Fruit fly (Drosophila melanogaster) whole organism, prepupa: ENCODE data around the gene LSm-4.

Experiments
- CG10631 ChIP-seq: fragments of 200-800 bp; sonication (Bioruptor generic); optimal IDR thresholded peaks from 2 replicates; lab custom pipeline; 2016; ENCODE audit warnings: missing biosample characterization, missing genetic modification characterization
- CG10669 ChIP-seq: fragments of 200-800 bp; sonication (Bioruptor generic); optimal IDR thresholded peaks from 3 replicates; lab custom pipeline; 2018; ENCODE audit warnings: missing biosample characterization, mild to moderate bottlenecking, missing genetic modification characterization, moderate library complexity
- CG11294 ChIP-seq: fragments of 200-800 bp; sonication (Bioruptor generic); IDR thresholded peaks from 2 replicates; pipeline ENCODE4 v1.3.6; 2022; ENCODE audit warnings: missing biosample characterization, missing genetic modification characterization
- CG11762 ChIP-seq: fragments of 200-800 bp; sonication (Bioruptor generic); optimal IDR thresholded peaks from 3 replicates; lab custom pipeline; 2016; ENCODE audit warnings: missing biosample characterization, missing genetic modification characterization; ENCODE audit not compliant: insufficient read depth
- CG11902 ChIP-seq: fragments of 200-800 bp; sonication (Bioruptor generic); optimal IDR thresholded peaks from 3 replicates; lab custom pipeline; 2016; ENCODE audit warnings: missing biosample characterization, missing genetic modification characterization
- CG15336 ChIP-seq: fragments of 200-800 bp; sonication (Bioruptor generic); IDR thresholded peaks from 2 replicates; pipeline ENCODE4 v1.3.6; 2022; ENCODE audit warnings: missing biosample characterization, missing genetic modification characterization
- CG16779 ChIP-seq: fragments of 200-800 bp; sonication (Bioruptor generic); optimal IDR thresholded peaks from 3 replicates; lab custom pipeline; 2017; ENCODE audit warnings: missing biosample characterization, mild to moderate bottlenecking, missing genetic modification characterization
- CG3032 ChIP-seq: fragments of 200-800 bp; optimal IDR thresholded peaks from 2 replicates; lab custom pipeline; 2019; ENCODE audit warnings: missing biosample characterization, mild to moderate bottlenecking, missing genetic modification characterization, moderate library complexity
- CG31627 ChIP-seq: fragments of 200-800 bp; sonication (Bioruptor generic); optimal IDR thresholded peaks from 3 replicates; lab custom pipeline; 2016; ENCODE audit warnings: missing biosample characterization, missing genetic modification characterization
- CG32006 ChIP-seq: fragments of 200-800 bp; sonication (Bioruptor generic); optimal IDR thresholded peaks from 3 replicates; lab custom pipeline; 2017; ENCODE audit warnings: missing biosample characterization, mild to moderate bottlenecking, missing genetic modification characterization
- CG34406 ChIP-seq: fragments of 200-800 bp; sonication (Bioruptor generic); optimal IDR thresholded peaks from 3 replicates; lab custom pipeline; 2016; ENCODE audit warnings: missing biosample characterization, missing genetic modification characterization
- CG3919 ChIP-seq: fragments of 200-800 bp; sonication (Bioruptor generic); optimal IDR thresholded peaks from 3 replicates; lab custom pipeline; 2016; ENCODE audit warnings: missing biosample characterization, missing genetic modification characterization
- CG4318 ChIP-seq: fragments of 200-800 bp; sonication (Bioruptor generic); optimal IDR thresholded peaks from 3 replicates; lab custom pipeline; 2017; ENCODE audit warnings: missing biosample characterization, mild to moderate bottlenecking, missing genetic modification characterization
- CG6163 ChIP-seq: fragments of 200-800 bp; sonication (Bioruptor generic); IDR thresholded peaks from 3 replicates; pipeline ENCODE4 v1.3.6; 2022; ENCODE audit warnings: missing biosample characterization, missing genetic modification characterization
- CG6276 ChIP-seq: fragments of 200-800 bp; sonication (Bioruptor generic); optimal IDR thresholded peaks from 2 replicates; lab custom pipeline; 2017; ENCODE audit warnings: missing biosample characterization, mild to moderate bottlenecking, missing genetic modification characterization
- CG6792 ChIP-seq: fragments of 200-800 bp; sonication (Bioruptor generic); optimal IDR thresholded peaks from 3 replicates; lab custom pipeline; 2016; ENCODE audit warnings: missing biosample characterization, missing genetic modification characterization
- CG6854 ChIP-seq: fragments of 200-800 bp; sonication (Bioruptor generic); optimal IDR thresholded peaks from 2 replicates; lab custom pipeline; 2017; ENCODE audit warnings: missing biosample characterization, mild to moderate bottlenecking, missing genetic modification characterization
- CG8119 ChIP-seq: fragments of 200-800 bp; sonication (Bioruptor generic); IDR thresholded peaks from 3 replicates; pipeline ENCODE4 v1.3.6; 2022; ENCODE audit warnings: missing biosample characterization, missing genetic modification characterization
- CG8319 ChIP-seq: fragments of 200-800 bp; sonication (Bioruptor generic); optimal IDR thresholded peaks from 3 replicates; lab custom pipeline; 2016; ENCODE audit warnings: missing biosample characterization, missing genetic modification characterization
- Eip78C ChIP-seq: fragments of 200-800 bp; sonication (Bioruptor generic); peaks from one replicate; lab custom pipeline; 2016; ENCODE audit warnings: missing biosample characterization, missing genetic modification characterization
- Eip93F ChIP-seq: fragments of 200-800 bp; sonication (Bioruptor generic); optimal IDR thresholded peaks from 2 replicates; lab custom pipeline; 2016; ENCODE audit warnings: missing biosample characterization, mild to moderate bottlenecking, missing genetic modification characterization
- Ets21C ChIP-seq: fragments of 200-800 bp; sonication (Bioruptor generic); optimal IDR thresholded peaks from 3 replicates; lab custom pipeline; 2016; ENCODE audit warnings: missing biosample characterization, missing genetic modification characterization
- Ets96B ChIP-seq: fragments of 200-800 bp; optimal IDR thresholded peaks from 2 replicates; lab custom pipeline; 2019; ENCODE audit warnings: missing biosample characterization, mild to moderate bottlenecking, missing genetic modification characterization, moderate library complexity
- Hr39 ChIP-seq: fragments of 200-800 bp; sonication (Bioruptor generic); optimal IDR thresholded peaks from 2 replicates; lab custom pipeline; 2016; ENCODE audit warnings: missing biosample characterization, missing genetic modification characterization
- Hr4 ChIP-seq: fragments of 200-800 bp; sonication (Bioruptor generic); optimal IDR thresholded peaks from 3 replicates; lab custom pipeline; 2016; ENCODE audit warnings: missing biosample characterization, missing genetic modification characterization
- Lpt ChIP-seq: fragments of 200-800 bp; sonication (Bioruptor generic); optimal IDR thresholded peaks from 3 replicates; lab custom pipeline; 2016; ENCODE audit warnings: missing biosample characterization, missing genetic modification characterization
- OdsH ChIP-seq: fragments of 200-800 bp; sonication (Bioruptor generic); optimal IDR thresholded peaks from 3 replicates; lab custom pipeline; 2016; ENCODE audit warnings: missing biosample characterization, missing genetic modification characterization
- Smox ChIP-seq: fragments of 200-800 bp; sonication (Bioruptor generic); optimal IDR thresholded peaks from 3 replicates; lab custom pipeline; 2016; ENCODE audit warnings: missing biosample characterization, missing genetic modification characterization
- Sox102F ChIP-seq: fragments of 200-800 bp; sonication (Bioruptor generic); optimal IDR thresholded peaks from 2 replicates; lab custom pipeline; 2016; ENCODE audit warnings: missing biosample characterization, mild to moderate bottlenecking, missing genetic modification characterization
- Sox15 ChIP-seq: fragments of 200-800 bp; sonication (Bioruptor generic); optimal IDR thresholded peaks from 3 replicates; lab custom pipeline; 2016; ENCODE audit warnings: missing biosample characterization, missing genetic modification characterization
- achi ChIP-seq: fragments of 200-800 bp; sonication (Bioruptor generic); optimal IDR thresholded peaks from 3 replicates; lab custom pipeline; 2016; ENCODE audit warnings: missing biosample characterization, missing genetic modification characterization
- dac ChIP-seq: fragments of 200-800 bp; sonication (Bioruptor generic); optimal IDR thresholded peaks from 2 replicates; lab custom pipeline; 2017; ENCODE audit warnings: missing biosample characterization, mild to moderate bottlenecking, missing genetic modification characterization
- dsx ChIP-seq: fragments of 200-800 bp; optimal IDR thresholded peaks from 3 replicates; lab custom pipeline; 2019; ENCODE audit warnings: missing biosample characterization, mild to moderate bottlenecking, missing genetic modification characterization, moderate library complexity; ENCODE audit not compliant: poor library complexity, severe bottlenecking
- lz ChIP-seq: fragments of 200-800 bp; sonication (Bioruptor generic); optimal IDR thresholded peaks from 3 replicates; lab custom pipeline; 2016; ENCODE audit warnings: missing biosample characterization, missing genetic modification characterization
- net ChIP-seq: fragments of 200-800 bp; sonication (Bioruptor generic); optimal IDR thresholded peaks from 3 replicates; lab custom pipeline; 2016; ENCODE audit warnings: missing biosample characterization, missing genetic modification characterization
- pdm3 ChIP-seq: fragments of 200-800 bp; sonication (Bioruptor generic); optimal IDR thresholded peaks from 3 replicates; lab custom pipeline; 2016; ENCODE audit warnings: missing biosample characterization, missing genetic modification characterization
- salr ChIP-seq, 2 experiments: fragments of 200-800 bp; sonication (Bioruptor generic); optimal IDR thresholded peaks; 3 replicates each; lab custom pipeline; 2016 to 2018; ENCODE audit warnings: missing biosample characterization in 2 of 2, missing genetic modification characterization in 2 of 2, mild to moderate bottlenecking in 1 of 2
- ss ChIP-seq, 2 experiments: fragments of 200-800 bp; sonication (Bioruptor generic); optimal IDR thresholded peaks; 2 replicates in 1 of 2; 3 replicates in 1 of 2; lab custom pipeline; 2017 to 2018; ENCODE audit warnings: mild to moderate bottlenecking in 2 of 2, missing biosample characterization in 2 of 2, missing genetic modification characterization in 2 of 2, moderate library complexity in 1 of 2
- topi ChIP-seq: fragments of 200-800 bp; sonication (Bioruptor generic); optimal IDR thresholded peaks from 3 replicates; lab custom pipeline; 2016; ENCODE audit warnings: missing biosample characterization, missing genetic modification characterization
- vri ChIP-seq: fragments of 200-800 bp; sonication (Bioruptor generic); optimal IDR thresholded peaks from 3 replicates; lab custom pipeline; 2016; ENCODE audit warnings: missing biosample characterization, mild to moderate bottlenecking, missing genetic modification characterization

LSm-4 gene

DNA sequence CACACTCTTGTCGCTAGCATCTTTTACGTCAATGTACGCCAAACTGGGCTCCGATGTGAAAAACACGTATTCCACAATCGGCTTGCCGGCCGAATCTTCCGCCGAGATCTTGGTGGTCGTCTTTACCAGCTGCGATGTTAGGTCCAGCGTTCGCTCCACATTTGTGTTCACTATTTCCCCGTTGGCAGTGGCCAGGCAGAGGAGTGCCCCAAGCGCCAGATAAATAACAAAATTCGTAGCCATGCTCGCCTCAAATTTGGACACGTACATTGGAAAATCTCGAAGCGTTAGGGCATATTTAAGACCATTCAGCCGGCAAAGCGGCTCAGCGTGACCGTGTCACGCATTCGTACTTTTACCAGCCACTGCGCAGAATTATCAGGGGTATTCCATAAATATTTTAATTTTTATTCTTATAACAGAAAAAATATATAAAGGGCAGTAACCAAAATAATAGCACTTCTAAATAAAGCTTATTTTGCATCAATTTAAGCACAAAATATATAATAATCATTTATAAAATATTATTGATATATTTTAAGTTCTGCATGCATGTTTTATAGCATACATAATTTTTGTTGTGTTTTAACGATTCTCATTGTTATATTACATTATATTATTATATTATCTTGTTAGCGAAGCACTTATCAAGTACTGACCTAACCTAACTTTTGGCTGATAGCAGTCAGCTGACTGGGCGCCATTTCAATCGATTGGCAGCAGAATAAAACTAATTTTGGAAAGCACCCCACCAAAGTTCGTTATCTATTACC lies 29.4 kb downstream of the LSm-4 start, which contains the start of the genes CG33303 and dpr19 (continued):
- TF ChIP-seq CG11902 (GFP tag; lab: Kevin White, UChicago) (no peak), dsx (GFP tag; lab: Kevin White, UChicago) (peak; percentile 36), achi (GFP tag; lab: Kevin White, UChicago) (peak; percentile 8), CG4318 (GFP tag; lab: Kevin White, UChicago) (no peak), CG31627 (GFP tag; lab: Kevin White, UChicago) (no peak), Ets96B (peak; percentile 60), CG11762 (GFP tag; lab: Kevin White, UChicago) (no peak), CG32006 (no peak), Sox15 (GFP tag; lab: Kevin White, UChicago) (no peak), CG8119 (GFP tag; lab: Robert Waterston, UW) (peak; percentile 67; the same call in 2 of the 3 replicates), CG8319 (GFP tag; lab: Kevin White, UChicago) (no peak), CG11294 (no peak), topi (GFP tag; lab: Kevin White, UChicago) (no peak), Hr4 (GFP tag; lab: Kevin White, UChicago) (no peak), CG15336 (GFP tag; lab: Robert Waterston, UW) (peak; percentile 79), Hr39 (GFP tag; lab: Kevin White, UChicago) (no peak), net (GFP tag; lab: Kevin White, UChicago) (no peak), ss (GFP tag; optimal IDR thresholded peaks at IDR 0.05; lab: Kevin White, UChicago) (no peak), CG3032 (tag; lab: Kevin White, UChicago) (peak; percentile 65), OdsH (GFP tag; lab: Kevin White, UChicago) (no peak), Ets21C (no peak), CG10631 (GFP tag; lab: Kevin White, UChicago) (peak; percentile 46), pdm3 (GFP tag; lab: Kevin White, UChicago) (no peak), CG6276 (no peak), CG3919 (GFP tag; lab: Kevin White, UChicago) (no peak), Lpt (no peak), CG10669 (GFP tag; lab: Kevin White, UChicago) (peak; percentile 7), CG34406 (GFP tag; lab: Kevin White, UChicago) (peak; percentile 51), vri (GFP tag; lab: Kevin White, UChicago) (no peak), CG6792 (GFP tag; lab: Kevin White, UChicago) (peak; percentile 37), dac (no peak), Eip93F (GFP tag; lab: Kevin White, UChicago) (no peak), Eip78C (peak; percentile 70), salr (GFP tag; optimal IDR thresholded peaks at IDR 0.05; lab: Kevin White, UChicago) (no peak), CG16779 (no peak), CG6163 (GFP tag; lab: Robert Waterston, UW) (no peak; the same call in 2 of the 3 replicates), CG6854 (GFP tag; lab: Kevin White, UChicago) (peak; percentile 43), Smox (GFP tag; lab: Kevin White, UChicago) (no peak), lz (no peak)

DNA sequence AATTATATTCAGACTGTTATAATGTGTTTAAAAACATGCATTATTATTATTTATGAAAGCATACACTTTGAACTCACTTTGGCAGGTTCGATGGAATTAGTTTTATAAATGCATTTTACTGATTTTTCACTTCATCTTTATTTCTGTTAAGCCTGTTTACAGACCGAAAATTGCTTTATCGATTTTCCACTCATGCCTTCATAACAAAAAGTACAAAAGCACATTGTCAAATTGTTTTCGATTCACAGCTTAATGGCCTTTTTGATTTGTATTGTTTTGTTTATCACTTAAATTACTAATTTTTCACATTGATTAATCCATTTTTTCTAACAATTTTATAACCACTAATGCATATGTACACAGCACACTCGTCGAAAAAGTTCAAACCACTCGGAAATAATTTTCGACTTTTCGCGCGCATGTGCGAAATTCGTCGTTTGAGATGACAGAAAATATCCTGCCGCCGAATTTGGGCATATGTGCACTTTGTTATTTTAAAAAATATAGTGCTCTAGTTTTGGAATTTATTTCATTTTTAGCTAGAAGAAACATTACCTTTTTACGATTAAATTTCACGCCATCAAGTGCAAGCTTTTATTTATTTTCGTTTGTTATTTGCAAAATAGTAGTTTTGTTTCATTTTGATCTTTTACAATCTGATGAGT lies 31.3 kb downstream of the LSm-4 start, which contains the start of gene rho-5:
Gene rho-5 (minus strand): TSS at position 296 of the 665 bp plus-strand sequence.
- TF ChIP-seq Hr4 (GFP tag; lab: Kevin White, UChicago) (peak; percentile 9), Sox102F (GFP tag; lab: Kevin White, UChicago) (no peak)
